Worm (Caenorhabditis elegans) whole organism, midembryonic: ENCODE measurements around the gene F37A8.2.

Source experiments
- cog-1 ChIP-seq: sonication (generic microtip); optimal IDR thresholded peaks from 2 replicates; lab custom pipeline; 2016; ENCODE audit warnings: missing genetic modification characterization, missing compliant biosample characterization
- flt-1 ChIP-seq: fragments of 200-800 bp; sonication (Bioruptor generic); IDR thresholded peaks from 2 replicates; pipeline ENCODE4 v1.3.6; 2022; ENCODE audit warnings: missing genetic modification characterization, missing compliant biosample characterization
- med-1 ChIP-seq: sonication (generic microtip); optimal IDR thresholded peaks from 2 replicates; lab custom pipeline; 2017; ENCODE audit warnings: missing genetic modification characterization, mild to moderate bottlenecking, missing compliant biosample characterization, antibody characterized with exemption, missing genetic modification reagents; ENCODE audit not compliant: insufficient read depth
- ref-1 ChIP-seq: fragments of 200-800 bp; sonication (Bioruptor generic); conservative IDR thresholded peaks from 2 replicates; pipeline ENCODE4 v1.3.6; 2022; ENCODE audit warnings: missing genetic modification reagents, missing genetic modification characterization, missing compliant biosample characterization
- tab-1 ChIP-seq: fragments of 200-800 bp; sonication (Bioruptor generic); IDR thresholded peaks from 2 replicates; pipeline ENCODE4 v1.3.6; 2022; ENCODE audit warnings: missing genetic modification characterization, missing compliant biosample characterization
- ztf-23 ChIP-seq: fragments of 200-800 bp; sonication (Bioruptor generic); IDR thresholded peaks from 2 replicates; pipeline ENCODE4 v1.3.6; 2022; ENCODE audit warnings: missing genetic modification reagents, missing genetic modification characterization, missing compliant biosample characterization
- ztf-29 ChIP-seq: fragments of 200-800 bp; sonication (Bioruptor generic); IDR thresholded peaks from 2 replicates; pipeline ENCODE4 v1.3.6; 2022; ENCODE audit warnings: missing genetic modification reagents, missing genetic modification characterization, missing compliant biosample characterization

DNA sequence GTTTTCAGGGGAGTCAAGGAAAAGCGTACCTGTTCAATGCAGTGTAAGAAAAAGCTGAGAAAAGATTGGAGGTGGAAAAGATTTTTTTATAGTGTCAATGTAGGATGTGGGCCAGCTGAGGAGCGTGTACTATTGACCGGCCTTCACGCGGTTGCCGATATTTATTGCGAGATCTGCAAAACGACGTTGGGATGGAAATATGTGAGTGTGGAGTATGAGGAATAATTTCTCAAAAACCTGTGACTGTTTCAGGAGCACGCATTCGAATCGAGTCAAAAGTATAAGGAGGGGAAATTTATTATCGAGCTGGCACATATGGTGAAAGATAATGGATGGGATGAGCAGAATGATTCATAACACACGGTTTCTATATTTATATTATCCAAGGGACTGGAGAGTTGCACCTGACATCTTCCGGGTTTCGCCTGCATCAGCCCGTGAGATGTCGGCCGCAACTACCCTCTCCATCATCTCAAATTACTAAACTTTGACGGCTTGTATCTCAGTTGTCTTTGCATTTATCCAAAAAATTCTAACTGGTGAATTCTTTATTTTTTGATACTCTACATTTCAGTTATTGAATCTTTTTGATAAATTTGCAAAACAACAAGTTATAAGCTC lies 25.9 kb upstream of the F37A8.2 start:
- TF ChIP-seq flt-1 (GFP tag; lab: Robert Waterston, UW) (no peak), ztf-23 (no peak), cog-1 (tag; lab: Kevin White, UChicago) (no peak), ref-1 (GFP tag; lab: Robert Waterston, UW) (no peak), tab-1 (GFP tag; lab: Robert Waterston, UW) (no peak), med-1 (GFP tag; lab: Kevin White, UChicago) (no peak), ztf-29 (GFP tag; lab: Robert Waterston, UW) (no peak)
